Worm (Caenorhabditis elegans) whole organism, L1 larva: ENCODE data around the gene eea-1.

ENCODE experiments used
- C04F5.9 ChIP-seq: sonication (generic microtip); optimal IDR thresholded peaks from 2 replicates; lab custom pipeline; 2016; ENCODE audit warnings: missing genetic modification characterization, missing compliant biosample characterization
- C16A3.4 ChIP-seq: fragments of 150-350 bp; optimal IDR thresholded peaks from 2 replicates; lab custom pipeline; 2014; ENCODE audit warnings: missing biosample characterization, missing genetic modification characterization
- C34B4.2 ChIP-seq: sonication (generic microtip); optimal IDR thresholded peaks from 2 replicates; lab custom pipeline; 2017; ENCODE audit warnings: mild to moderate bottlenecking, missing genetic modification characterization, missing compliant biosample characterization
- blmp-1 ChIP-seq: fragments of 150-350 bp; optimal IDR thresholded peaks from 2 replicates; lab custom pipeline; 2014; ENCODE audit warnings: missing biosample characterization, missing genetic modification characterization
- ceh-82 ChIP-seq, 3 experiments: fragments of 150-350 bp in 1 of 3; sonication (generic microtip) in 2 of 3; optimal IDR thresholded peaks; 2 replicates each; lab custom pipeline; 2014 to 2017; ENCODE audit warnings: missing biosample characterization in 3 of 3, missing genetic modification characterization in 3 of 3
- ceh-90 ChIP-seq: sonication (generic microtip); optimal IDR thresholded peaks from 2 replicates; lab custom pipeline; 2016; ENCODE audit warnings: missing genetic modification characterization, missing compliant biosample characterization
- ces-1 ChIP-seq: fragments of 150-350 bp; optimal IDR thresholded peaks from 2 replicates; lab custom pipeline; 2014; ENCODE audit warnings: missing biosample characterization, missing genetic modification reagents, missing genetic modification characterization
- dsc-1 ChIP-seq: sonication (generic microtip); optimal IDR thresholded peaks from 2 replicates; lab custom pipeline; 2016; ENCODE audit warnings: mild to moderate bottlenecking, missing genetic modification characterization, missing compliant biosample characterization
- efl-1 ChIP-seq, 4 experiments: fragments of 150-350 bp; optimal IDR thresholded peaks in 3 of 4; peaks in 1 of 4; 1 replicate in 1 of 4; 2 replicates in 3 of 4; lab custom pipeline; 2014; ENCODE audit warnings: missing biosample characterization in 2 of 4, missing genetic modification characterization in 2 of 4, missing genetic modification reagents in 2 of 4
- egl-27 ChIP-seq, 2 experiments: fragments of 150-350 bp in 1 of 2; sonication (generic microtip); optimal IDR thresholded peaks; 3 replicates each; lab custom pipeline; 2017 to 2018; ENCODE audit warnings: missing biosample characterization in 2 of 2, missing genetic modification characterization in 2 of 2, missing genetic modification reagents in 2 of 2
- elt-2 ChIP-seq: sonication (generic microtip); optimal IDR thresholded peaks from 2 replicates; lab custom pipeline; 2016; ENCODE audit warnings: missing genetic modification characterization, mild to moderate bottlenecking, inconsistent platforms, missing compliant biosample characterization, missing genetic modification reagents
- elt-3 ChIP-seq, 6 experiments: fragments of 150-350 bp in 1 of 6; sonication (generic microtip); optimal IDR thresholded peaks; 2 replicates each; lab custom pipeline; 2017 to 2018; ENCODE audit warnings: missing biosample characterization in 6 of 6, missing genetic modification characterization in 6 of 6, inconsistent platforms in 1 of 6
- grh-1 ChIP-seq: fragments of 200-800 bp; sonication (Bioruptor generic); IDR thresholded peaks from 2 replicates; pipeline ENCODE4 v1.3.6; 2022; ENCODE audit warnings: missing genetic modification reagents, missing genetic modification characterization, missing compliant biosample characterization
- irx-1 ChIP-seq: sonication (generic microtip); optimal IDR thresholded peaks from 2 replicates; lab custom pipeline; 2016; ENCODE audit warnings: missing genetic modification characterization, missing compliant biosample characterization
- jun-1 ChIP-seq: fragments of 150-350 bp; optimal IDR thresholded peaks from 2 replicates; lab custom pipeline; 2014; ENCODE audit warnings: missing biosample characterization, missing genetic modification reagents, missing genetic modification characterization
- lin-14 ChIP-seq: fragments of 200-800 bp; sonication (Bioruptor generic); optimal IDR thresholded peaks from 2 replicates; lab custom pipeline; 2018; ENCODE audit warnings: mild to moderate bottlenecking, missing genetic modification characterization, moderate library complexity, missing compliant biosample characterization
- lin-35 ChIP-seq, 2 experiments: fragments of 150-350 bp; optimal IDR thresholded peaks; 2 replicates each; lab custom pipeline; 2014; ENCODE audit warnings: missing biosample characterization in 2 of 2, missing genetic modification characterization in 2 of 2, missing genetic modification reagents in 2 of 2
- lir-3 ChIP-seq: sonication (generic microtip); optimal IDR thresholded peaks from 2 replicates; lab custom pipeline; 2016; ENCODE audit warnings: mild to moderate bottlenecking, missing genetic modification characterization, moderate library complexity, missing compliant biosample characterization; ENCODE audit not compliant: poor library complexity
- lsy-2 ChIP-seq, 2 experiments: fragments of 150-350 bp; optimal IDR thresholded peaks; 2 replicates each; lab custom pipeline; 2014; ENCODE audit warnings: missing biosample characterization in 2 of 2, missing genetic modification characterization in 2 of 2
- mdl-1 ChIP-seq, 2 experiments: fragments of 150-350 bp; optimal IDR thresholded peaks; 2 replicates each; lab custom pipeline; 2014 to 2017; ENCODE audit warnings: missing biosample characterization in 2 of 2, missing genetic modification characterization in 2 of 2, inconsistent platforms in 1 of 2
- mep-1 ChIP-seq: fragments of 150-350 bp; optimal IDR thresholded peaks from 2 replicates; lab custom pipeline; 2014; ENCODE audit warnings: missing biosample characterization, missing genetic modification characterization
- nhr-20 ChIP-seq: sonication (generic microtip); optimal IDR thresholded peaks from 2 replicates; lab custom pipeline; 2016; ENCODE audit warnings: mild to moderate bottlenecking, missing genetic modification characterization, missing compliant biosample characterization
- nhr-237 ChIP-seq: fragments of 150-350 bp; optimal IDR thresholded peaks from 2 replicates; lab custom pipeline; 2014; ENCODE audit warnings: missing biosample characterization, missing genetic modification characterization
- nhr-28 ChIP-seq: fragments of 150-350 bp; optimal IDR thresholded peaks from 2 replicates; lab custom pipeline; 2014; ENCODE audit warnings: missing biosample characterization, missing genetic modification characterization
- nhr-47 ChIP-seq: sonication (generic microtip); optimal IDR thresholded peaks from 2 replicates; lab custom pipeline; 2016; ENCODE audit warnings: mild to moderate bottlenecking, missing genetic modification characterization, moderate library complexity, missing compliant biosample characterization
- nhr-71 ChIP-seq: sonication (generic microtip); optimal IDR thresholded peaks from 2 replicates; lab custom pipeline; 2016; ENCODE audit warnings: mild to moderate bottlenecking, missing genetic modification characterization, moderate library complexity, missing compliant biosample characterization
- nhr-84 ChIP-seq: sonication (generic microtip); optimal IDR thresholded peaks from 2 replicates; lab custom pipeline; 2017; ENCODE audit warnings: missing biosample characterization, missing genetic modification characterization
- nhr-85 ChIP-seq: sonication (generic microtip); peaks from one replicate; lab custom pipeline; 2016; ENCODE audit warnings: missing genetic modification characterization, inconsistent platforms, missing compliant biosample characterization
- nhr-90 ChIP-seq: sonication (generic microtip); optimal IDR thresholded peaks from 2 replicates; lab custom pipeline; 2016; ENCODE audit warnings: mild to moderate bottlenecking, missing genetic modification characterization, missing compliant biosample characterization; ENCODE audit not compliant: poor library complexity
- snu-23 ChIP-seq: sonication (generic microtip); optimal IDR thresholded peaks from 2 replicates; lab custom pipeline; 2016; ENCODE audit warnings: missing genetic modification characterization, missing compliant biosample characterization
- sup-37 ChIP-seq: fragments of 200-800 bp; sonication (Bioruptor generic); optimal IDR thresholded peaks from 2 replicates; lab custom pipeline; 2018; ENCODE audit warnings: mild to moderate bottlenecking, missing genetic modification characterization, missing compliant biosample characterization
- tlp-1 ChIP-seq: fragments of 150-350 bp; optimal IDR thresholded peaks from 2 replicates; lab custom pipeline; 2014; ENCODE audit warnings: missing biosample characterization, missing genetic modification characterization
- unc-130 ChIP-seq: fragments of 150-350 bp; optimal IDR thresholded peaks from 2 replicates; lab custom pipeline; 2017; ENCODE audit warnings: missing biosample characterization, missing genetic modification characterization, inconsistent platforms
- unc-30 ChIP-seq: sonication (generic microtip); optimal IDR thresholded peaks from 2 replicates; lab custom pipeline; 2017; ENCODE audit warnings: missing biosample characterization, missing genetic modification characterization
- zag-1 ChIP-seq: fragments of 150-350 bp; optimal IDR thresholded peaks from 2 replicates; lab custom pipeline; 2014; ENCODE audit warnings: missing biosample characterization, missing genetic modification characterization
- zip-4 ChIP-seq: fragments of 200-800 bp; sonication (Bioruptor generic); optimal IDR thresholded peaks from 2 replicates; lab custom pipeline; 2018; ENCODE audit warnings: mild to moderate bottlenecking, missing genetic modification characterization, moderate library complexity, missing compliant biosample characterization
- ztf-4 ChIP-seq: fragments of 150-350 bp; optimal IDR thresholded peaks from 2 replicates; lab custom pipeline; 2014; ENCODE audit warnings: missing biosample characterization, missing genetic modification characterization

The eea-1 gene

DNA sequence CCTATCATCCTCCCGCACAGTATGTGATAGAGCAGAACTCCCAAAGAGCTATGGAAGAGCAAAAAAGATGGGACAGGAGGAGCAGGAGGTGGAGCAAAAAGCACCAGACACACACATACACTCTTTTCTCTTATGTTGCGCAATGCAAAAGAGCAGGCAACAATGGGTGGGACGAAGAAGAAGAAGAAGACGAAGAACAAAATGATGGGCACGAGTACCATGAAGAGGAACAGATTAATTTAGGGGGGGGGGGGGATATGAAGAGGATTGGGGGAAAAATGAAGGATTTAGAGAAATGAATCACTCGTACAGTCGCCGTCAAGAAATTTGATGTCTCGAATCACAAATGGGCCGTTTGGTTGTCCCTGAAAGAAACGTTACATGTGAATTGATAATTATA lies 14.4 kb upstream of the eea-1 start, which contains the start of gene avr-15:
Gene avr-15 (minus strand): TSS at position 101 of the 400 bp plus-strand sequence.
- TF ChIP-seq ces-1 (no peak), nhr-84 (no peak), jun-1 (tag; lab: Kevin White, UChicago) (no peak), nhr-90 (tag; lab: Kevin White, UChicago) (no peak), sup-37 (no peak)

DNA sequence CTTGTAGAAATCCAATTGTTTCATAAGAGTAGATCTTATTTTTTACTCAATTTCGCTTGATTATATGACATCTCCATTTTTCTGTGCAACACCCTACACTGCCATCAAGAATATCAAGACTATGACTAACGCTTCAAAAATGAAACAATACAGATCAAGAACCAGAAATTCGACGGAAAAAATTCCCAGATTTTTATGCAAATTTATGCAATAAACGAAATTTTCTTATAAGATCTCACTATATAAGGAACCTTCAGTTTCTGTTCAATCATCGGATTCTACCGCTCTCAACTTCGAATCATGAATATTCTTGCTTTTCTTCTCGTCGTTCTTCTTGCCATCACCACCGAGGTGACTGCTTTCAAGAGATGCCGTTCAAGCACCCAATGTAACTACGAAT lies 9.1 kb upstream of the eea-1 start, which contains the start of gene R11G10.4:
Gene R11G10.4 (plus strand): TSS at position 301 of the 400 bp plus-strand sequence.
- TF ChIP-seq irx-1 (tag; lab: Kevin White, UChicago) = no peak
- no peak for TF ChIP-seq sup-37
- TF ChIP-seq nhr-90 (tag; lab: Kevin White, UChicago) = no peak
- no peak for TF ChIP-seq ztf-4
- no peak for TF ChIP-seq nhr-71 (tag; lab: Kevin White, UChicago)
- no peak for TF ChIP-seq lin-35 (GFP tag; optimal IDR thresholded peaks at IDR 0.05; lab: Kevin White, UChicago)
- TF ChIP-seq lsy-2 (tag; optimal IDR thresholded peaks at IDR 0.05; lab: Kevin White, UChicago) = no peak
- TF ChIP-seq mdl-1 (tag; optimal IDR thresholded peaks at IDR 0.05; lab: Kevin White, UChicago) = no peak
- no peak for TF ChIP-seq zag-1 (tag; lab: Kevin White, UChicago)
- TF ChIP-seq, all 84 proteins: peak for 0

DNA sequence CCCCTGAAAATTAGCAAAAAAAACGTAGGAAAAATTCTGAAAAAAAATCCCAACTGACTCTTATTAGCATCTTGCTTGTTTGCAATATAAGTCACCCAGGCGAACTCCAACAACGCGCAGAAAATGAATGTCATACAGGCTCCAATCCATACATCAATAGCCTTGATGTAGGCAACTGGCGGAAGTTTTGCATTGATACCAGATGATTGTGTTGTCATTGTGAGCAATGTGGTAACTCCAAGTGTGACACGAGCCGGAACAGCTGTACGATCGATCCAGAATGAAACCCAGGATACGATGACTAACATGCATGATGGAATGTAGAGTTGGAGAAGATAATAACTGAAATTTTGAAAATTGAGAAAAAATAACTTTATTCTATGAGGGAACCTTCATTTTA lies 2.1 kb upstream of the eea-1 start:
- TF ChIP-seq nhr-28 (tag; lab: Kevin White, UChicago) (no peak), elt-2 (no peak), unc-130 (tag; lab: Kevin White, UChicago) (no peak), zip-4 (GFP tag; lab: Kevin White, UChicago) (no peak), ceh-82 (tag; optimal IDR thresholded peaks at IDR 0.05; lab: Kevin White, UChicago) (no peak), dsc-1 (no peak), nhr-47 (tag; lab: Kevin White, UChicago) (no peak), nhr-20 (tag; lab: Kevin White, UChicago) (no peak), nhr-237 (no peak), C16A3.4 (tag; lab: Kevin White, UChicago) (no peak), zag-1 (tag; lab: Kevin White, UChicago) (no peak), unc-30 (tag; lab: Kevin White, UChicago) (no peak), nhr-84 (no peak), C04F5.9 (tag; lab: Kevin White, UChicago) (no peak), efl-1 (optimal IDR thresholded peaks at IDR 0.05; lab: Kevin White, UChicago) (no peak), efl-1 (GFP tag; optimal IDR thresholded peaks at IDR 0.05 in 1 of 2; lab: Kevin White, UChicago) (no peak)

DNA sequence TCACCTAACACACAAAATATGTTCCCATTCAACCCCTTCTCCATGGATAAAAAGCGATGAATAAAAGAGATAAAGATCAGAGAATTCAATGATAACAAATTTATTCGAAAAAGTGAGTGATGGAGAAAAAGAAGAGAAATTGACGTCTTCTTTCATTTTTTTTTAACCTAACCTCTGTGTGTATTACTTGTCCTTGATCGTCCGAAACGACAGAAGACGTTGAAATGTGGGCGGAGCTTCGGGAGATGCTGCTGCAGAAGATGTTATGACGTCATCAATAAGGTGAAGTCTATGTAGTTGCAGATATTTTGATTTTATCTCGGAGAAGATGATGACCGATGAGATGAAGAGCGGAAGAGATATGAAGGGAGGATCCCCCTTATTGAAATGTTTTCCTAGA lies 7.3 kb downstream of the eea-1 start, which contains the start of gene T10G3.3:
Gene T10G3.3 (minus strand): TSS at position 370 of the 400 bp plus-strand sequence.
- TF ChIP-seq snu-23 (GFP tag; lab: Kevin White, UChicago) = peak; percentile 38
- TF ChIP-seq tlp-1 (tag; lab: Kevin White, UChicago) = no peak
- TF ChIP-seq ceh-90 (tag; lab: Kevin White, UChicago) = no peak
- TF ChIP-seq mep-1 (tag; lab: Kevin White, UChicago) = peak; percentile 2
- no peak for TF ChIP-seq egl-27 (tag; optimal IDR thresholded peaks at IDR 0.05; lab: Kevin White, UChicago)
- TF ChIP-seq zag-1 (tag; lab: Kevin White, UChicago) = no peak
- peak; percentile 41 for TF ChIP-seq nhr-71 (tag; lab: Kevin White, UChicago)
- peak; percentile 44 for TF ChIP-seq grh-1 (GFP tag; lab: Robert Waterston, UW)
- TF ChIP-seq nhr-90 (tag; lab: Kevin White, UChicago) = peak; percentile 29
- TF ChIP-seq nhr-85 = peak; percentile 93
- TF ChIP-seq jun-1 (tag; lab: Kevin White, UChicago) = no peak
- TF ChIP-seq blmp-1 (tag; lab: Kevin White, UChicago) = peak; percentile 96
- no peak for TF ChIP-seq lir-3 (tag; lab: Kevin White, UChicago)
- TF ChIP-seq sup-37 = no peak
- TF ChIP-seq elt-3 (tag; optimal IDR thresholded peaks at IDR 0.05; lab: Kevin White, UChicago) = peak in 2 of 6 experiments; percentile 50 to 69
- no peak for TF ChIP-seq C34B4.2 (tag; lab: Kevin White, UChicago)
- TF ChIP-seq nhr-20 (tag; lab: Kevin White, UChicago) = peak; percentile 56
- peak; percentile 60 for TF ChIP-seq lin-14
